Fruit fly (Drosophila melanogaster) whole organism, embryonic: ENCODE data around the gene CG42489.
A peak's percentile ranks its signal among the peaks of the same experiment; 100 is the strongest.

ENCODE experiments used
- ATbp ChIP-seq: fragments of 200-800 bp; sonication (Bioruptor generic); optimal IDR thresholded peaks from 2 replicates; lab custom pipeline; 2017; ENCODE audit warnings: missing biosample characterization, mild to moderate bottlenecking, missing genetic modification characterization, missing genetic modification reagents
- Asciz ChIP-seq: fragments of 200-800 bp; sonication (Bioruptor generic); optimal IDR thresholded peaks from 2 replicates; lab custom pipeline; 2017; ENCODE audit warnings: missing biosample characterization, mild to moderate bottlenecking, missing genetic modification characterization, missing genetic modification reagents
- Awh ChIP-seq: fragments of 200-800 bp; sonication (Bioruptor generic); IDR thresholded peaks from 2 replicates; pipeline ENCODE4, ENCODE4 v1.3.6; 2022; ENCODE audit warnings: missing biosample characterization, missing genetic modification characterization
- CG10979 ChIP-seq: fragments of 200-800 bp; sonication (Bioruptor generic); optimal IDR thresholded peaks from 2 replicates; lab custom pipeline; 2018; ENCODE audit warnings: missing biosample characterization, mild to moderate bottlenecking, missing genetic modification characterization, moderate library complexity
- CG11560 ChIP-seq: fragments of 200-800 bp; sonication (Bioruptor generic); IDR thresholded peaks from 3 replicates; pipeline ENCODE4 v1.3.6; 2022; ENCODE audit warnings: missing biosample characterization, missing genetic modification characterization
- CG12769 ChIP-seq: fragments of 200-800 bp; sonication (Bioruptor generic); optimal IDR thresholded peaks from 2 replicates; lab custom pipeline; 2019; ENCODE audit warnings: missing biosample characterization, mild to moderate bottlenecking, missing genetic modification characterization, moderate library complexity
- CG13296 ChIP-seq: fragments of 200-800 bp; sonication (Bioruptor generic); optimal IDR thresholded peaks from 3 replicates; lab custom pipeline; 2018; ENCODE audit warnings: missing biosample characterization, mild to moderate bottlenecking, missing genetic modification characterization
- CG13624 ChIP-seq: fragments of 200-800 bp; sonication (Bioruptor generic); optimal IDR thresholded peaks from 2 replicates; lab custom pipeline; 2016; ENCODE audit warnings: missing biosample characterization, missing genetic modification characterization
- CG14710 ChIP-seq: fragments of 200-800 bp; sonication (Bioruptor generic); optimal IDR thresholded peaks from 3 replicates; lab custom pipeline; 2019; ENCODE audit warnings: missing biosample characterization, mild to moderate bottlenecking, missing genetic modification characterization, moderate library complexity
- CG15011 ChIP-seq: fragments of 200-800 bp; sonication (Bioruptor generic); optimal IDR thresholded peaks from 3 replicates; lab custom pipeline; 2018; ENCODE audit warnings: missing biosample characterization, mild to moderate bottlenecking, missing genetic modification characterization
- CG15479 ChIP-seq: fragments of 200-800 bp; sonication (Bioruptor generic); optimal IDR thresholded peaks from 3 replicates; lab custom pipeline; 2019; ENCODE audit warnings: missing biosample characterization, mild to moderate bottlenecking, missing genetic modification characterization, moderate library complexity
- CG2120 ChIP-seq: fragments of 200-800 bp; sonication (Bioruptor generic); optimal IDR thresholded peaks from 3 replicates; lab custom pipeline; 2016; ENCODE audit warnings: missing biosample characterization, missing genetic modification characterization
- CG30020 ChIP-seq: fragments of 200-800 bp; optimal IDR thresholded peaks from 2 replicates; lab custom pipeline; 2019; ENCODE audit warnings: missing biosample characterization, mild to moderate bottlenecking, missing genetic modification characterization, moderate library complexity
- CG30403 ChIP-seq: fragments of 200-800 bp; sonication (Bioruptor generic); optimal IDR thresholded peaks from 3 replicates; lab custom pipeline; 2016; ENCODE audit warnings: missing biosample characterization, missing genetic modification characterization
- CG31388 ChIP-seq: fragments of 200-800 bp; sonication (Bioruptor generic); optimal IDR thresholded peaks from 2 replicates; lab custom pipeline; 2016; ENCODE audit warnings: missing biosample characterization, missing genetic modification characterization
- CG3995 ChIP-seq: fragments of 200-800 bp; sonication (Bioruptor generic); optimal IDR thresholded peaks from 3 replicates; lab custom pipeline; 2016; ENCODE audit warnings: missing biosample characterization, missing genetic modification characterization
- CG4328 ChIP-seq: fragments of 200-800 bp; sonication (Bioruptor generic); optimal IDR thresholded peaks from 3 replicates; lab custom pipeline; 2017; ENCODE audit warnings: missing biosample characterization, missing genetic modification reagents, missing genetic modification characterization
- CG4730 ChIP-seq: fragments of 200-800 bp; sonication (Bioruptor generic); IDR thresholded peaks from 2 replicates; pipeline ENCODE4 v1.3.6; 2022; ENCODE audit warnings: missing biosample characterization, missing genetic modification characterization
- CG6654 ChIP-seq: fragments of 200-800 bp; sonication (Bioruptor generic); optimal IDR thresholded peaks from 2 replicates; lab custom pipeline; 2017; ENCODE audit warnings: missing biosample characterization, mild to moderate bottlenecking, missing genetic modification characterization
- CG8281 ChIP-seq: fragments of 200-800 bp; sonication (Bioruptor generic); optimal IDR thresholded peaks from 2 replicates; lab custom pipeline; 2018; ENCODE audit warnings: missing biosample characterization, mild to moderate bottlenecking, missing genetic modification characterization, moderate library complexity
- CoRest ChIP-seq: fragments of 200-800 bp; sonication (Bioruptor generic); optimal IDR thresholded peaks from 3 replicates; lab custom pipeline; 2018; ENCODE audit warnings: missing biosample characterization, mild to moderate bottlenecking, missing genetic modification characterization, moderate library complexity
- D19A ChIP-seq: fragments of 200-800 bp; optimal IDR thresholded peaks from 3 replicates; lab custom pipeline; 2019; ENCODE audit warnings: missing biosample characterization, mild to moderate bottlenecking, missing genetic modification characterization, moderate library complexity
- Dek ChIP-seq: fragments of 200-800 bp; sonication (Bioruptor generic); optimal IDR thresholded peaks from 3 replicates; lab custom pipeline; 2019; ENCODE audit warnings: missing biosample characterization, mild to moderate bottlenecking, missing genetic modification characterization, moderate library complexity
- Hmx ChIP-seq: fragments of 200-800 bp; sonication (Bioruptor generic); optimal IDR thresholded peaks from 2 replicates; lab custom pipeline; 2016; ENCODE audit warnings: missing biosample characterization, missing genetic modification characterization
- Hr3 ChIP-seq: fragments of 200-800 bp; sonication (Bioruptor generic); optimal IDR thresholded peaks from 3 replicates; lab custom pipeline; 2016; ENCODE audit warnings: missing biosample characterization, missing genetic modification characterization
- Hsf ChIP-seq: fragments of 200-800 bp; sonication (Bioruptor generic); optimal IDR thresholded peaks from 3 replicates; lab custom pipeline; 2016; ENCODE audit warnings: missing biosample characterization, missing genetic modification characterization
- Lhr ChIP-seq: fragments of 200-800 bp; sonication (Bioruptor generic); optimal IDR thresholded peaks from 3 replicates; lab custom pipeline; 2017; ENCODE audit warnings: mild to moderate bottlenecking, missing biosample characterization, missing genetic modification reagents, missing genetic modification characterization
- Lpt ChIP-seq: fragments of >200 bp; optimal IDR thresholded peaks from 2 replicates; lab custom pipeline; 2018; ENCODE audit warnings: missing biosample characterization, missing genetic modification characterization
- NFAT ChIP-seq: fragments of 200-800 bp; sonication (Bioruptor generic); IDR thresholded peaks from 2 replicates; pipeline ENCODE4 v1.3.6; 2022; ENCODE audit warnings: missing biosample characterization, missing genetic modification characterization
- Opbp ChIP-seq: fragments of 200-800 bp; sonication (Bioruptor generic); IDR thresholded peaks from 3 replicates; pipeline ENCODE4 v1.3.6; 2022; ENCODE audit warnings: missing biosample characterization, missing genetic modification characterization; ENCODE audit not compliant: partially characterized antibody
- Sry-δ ChIP-seq: fragments of 200-800 bp; sonication (Bioruptor generic); optimal IDR thresholded peaks from 2 replicates; lab custom pipeline; 2016; ENCODE audit warnings: missing biosample characterization, missing genetic modification characterization
- Vsx1 ChIP-seq: fragments of 200-800 bp; sonication (Bioruptor generic); optimal IDR thresholded peaks from 2 replicates; lab custom pipeline; 2017; ENCODE audit warnings: missing biosample characterization, mild to moderate bottlenecking, missing genetic modification characterization, missing genetic modification reagents
- YL-1 ChIP-seq: fragments of 200-800 bp; sonication (Bioruptor generic); optimal IDR thresholded peaks from 3 replicates; lab custom pipeline; 2017; ENCODE audit warnings: missing biosample characterization, mild to moderate bottlenecking, missing genetic modification characterization
- bbx ChIP-seq: fragments of 200-800 bp; sonication (Bioruptor generic); IDR thresholded peaks from 2 replicates; pipeline ENCODE4 v1.3.6; 2022; ENCODE audit warnings: missing biosample characterization, missing genetic modification characterization; ENCODE audit not compliant: partially characterized antibody
- chif ChIP-seq, 2 experiments: fragments of 200-800 bp; sonication (Bioruptor generic); optimal IDR thresholded peaks; 3 replicates each; lab custom pipeline; 2016; ENCODE audit warnings: missing biosample characterization in 2 of 2, missing genetic modification characterization in 2 of 2
- chinmo ChIP-seq: fragments of 200-800 bp; sonication (Bioruptor generic); IDR thresholded peaks from 4 replicates; pipeline ENCODE4 v1.3.6; 2022; ENCODE audit warnings: missing biosample characterization, missing genetic modification characterization; ENCODE audit not compliant: partially characterized antibody
- danr ChIP-seq: fragments of 200-800 bp; sonication (Bioruptor generic); IDR thresholded peaks from 2 replicates; pipeline ENCODE4 v1.3.6; 2022; ENCODE audit warnings: missing biosample characterization, missing genetic modification characterization
- dmrt99B ChIP-seq: fragments of 200-800 bp; sonication (Bioruptor generic); optimal IDR thresholded peaks from 2 replicates; lab custom pipeline; 2018; ENCODE audit warnings: missing biosample characterization, mild to moderate bottlenecking, missing genetic modification characterization, moderate library complexity
- en ChIP-seq: fragments of 200-800 bp; sonication (Bioruptor generic); optimal IDR thresholded peaks from 2 replicates; lab custom pipeline; 2016; ENCODE audit warnings: missing biosample characterization, missing genetic modification characterization
- fd3F ChIP-seq: fragments of 200-800 bp; sonication (Bioruptor generic); optimal IDR thresholded peaks from 2 replicates; lab custom pipeline; 2018; ENCODE audit warnings: missing biosample characterization, mild to moderate bottlenecking, missing genetic modification characterization, moderate library complexity
- fd96Cb ChIP-seq: fragments of 200-800 bp; sonication (Bioruptor generic); optimal IDR thresholded peaks from 2 replicates; lab custom pipeline; 2018; ENCODE audit warnings: missing biosample characterization, mild to moderate bottlenecking, missing genetic modification characterization, moderate library complexity
- fru ChIP-seq: fragments of >200 bp; optimal IDR thresholded peaks from 2 replicates; lab custom pipeline; 2017
- gt ChIP-seq: fragments of 200-800 bp; sonication (Bioruptor generic); IDR thresholded peaks from 2 replicates; pipeline ENCODE4 v1.3.6; 2022; ENCODE audit warnings: missing biosample characterization, missing genetic modification characterization
- kni ChIP-seq: fragments of 200-800 bp; sonication (Bioruptor generic); optimal IDR thresholded peaks from 3 replicates; lab custom pipeline; 2017; ENCODE audit warnings: mild to moderate bottlenecking, missing biosample characterization, missing genetic modification reagents, missing genetic modification characterization
- lilli ChIP-seq: fragments of 200-800 bp; sonication (Bioruptor generic); optimal IDR thresholded peaks from 3 replicates; lab custom pipeline; 2016; ENCODE audit warnings: missing biosample characterization, missing genetic modification characterization
- prd ChIP-seq, 3 experiments: fragments of >200 bp in 2 of 3; fragments of 200-800 bp in 1 of 3; sonication (Bioruptor generic) in 1 of 3; optimal IDR thresholded peaks in 2 of 3; IDR thresholded peaks in 1 of 3; 2 replicates in 2 of 3; 3 replicates in 1 of 3; pipeline versions ENCODE4 v1.3.6 to Lab custom; 2017 to 2022; ENCODE audit warnings: missing biosample characterization in 1 of 3, missing genetic modification characterization in 1 of 3
- sd ChIP-seq: fragments of 200-800 bp; sonication (Bioruptor generic); optimal IDR thresholded peaks from 3 replicates; lab custom pipeline; 2018; ENCODE audit warnings: missing biosample characterization, mild to moderate bottlenecking, missing genetic modification characterization, moderate library complexity
- sim ChIP-seq: fragments of 200-800 bp; sonication (Bioruptor generic); IDR thresholded peaks from 2 replicates; pipeline ENCODE4 v1.3.6; 2022; ENCODE audit warnings: missing biosample characterization, missing genetic modification characterization
- unpg ChIP-seq: fragments of 200-800 bp; sonication (Bioruptor generic); optimal IDR thresholded peaks from 3 replicates; lab custom pipeline; 2018; ENCODE audit warnings: missing biosample characterization, mild to moderate bottlenecking, missing genetic modification characterization, moderate library complexity
- zfh1 ChIP-seq: fragments of 200-800 bp; sonication (Bioruptor generic); IDR thresholded peaks from 3 replicates; pipeline ENCODE4 v1.3.6; 2022; ENCODE audit warnings: missing biosample characterization, missing genetic modification characterization

CG42489 gene

DNA sequence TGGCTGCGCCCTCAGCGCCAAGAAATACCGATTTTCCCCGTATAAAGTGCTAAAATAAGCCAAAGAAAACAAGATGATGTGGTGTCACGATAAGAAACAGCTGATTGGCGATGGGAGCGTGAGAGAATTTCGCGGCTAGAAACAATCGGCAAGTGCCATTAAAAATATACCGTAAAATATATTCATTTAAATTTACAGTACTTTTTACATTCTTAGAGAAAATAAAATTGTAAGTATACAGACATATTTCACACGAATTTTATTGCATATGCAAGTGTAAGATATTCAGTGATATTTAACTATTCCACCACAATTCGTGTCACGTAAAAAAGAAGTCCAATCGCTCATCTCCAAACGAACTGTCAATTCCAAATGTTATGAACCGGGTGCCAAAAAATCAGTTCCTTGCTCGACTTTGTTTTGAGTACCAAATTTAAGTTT, 22.0 kb upstream of the CG42489 start, which contains the start of the genes Unc50, CG11755 and CG8043 (continued):
- no peak for TF ChIP-seq sim
- peak; percentile 90 for TF ChIP-seq Sry-δ
- no peak for TF ChIP-seq CG15479 (GFP tag; lab: Kevin White, UChicago)
- TF ChIP-seq lilli (GFP tag; lab: Kevin White, UChicago): peak; percentile 91
- peak; percentile 69 for TF ChIP-seq CG13296 (GFP tag; lab: Kevin White, UChicago)
- peak; percentile 74 for TF ChIP-seq CG30020 (tag; lab: Kevin White, UChicago)
- TF ChIP-seq fru (lab: Kevin White, UChicago): no peak
- peak; percentile 88 for TF ChIP-seq Hsf (GFP tag; lab: Kevin White, UChicago)
- no peak for TF ChIP-seq CG11560 (tag; lab: Robert Waterston, UW)
- TF ChIP-seq CG6654 (GFP tag; lab: Kevin White, UChicago): peak; percentile 10
- peak; percentile 66 for TF ChIP-seq Hmx
- peak; percentile 71 for TF ChIP-seq YL-1 (GFP tag; lab: Kevin White, UChicago)
- peak; percentile 8 for TF ChIP-seq en (GFP tag; lab: Kevin White, UChicago)
- peak; percentile 66 for TF ChIP-seq fd96Cb (tag; lab: Kevin White, UChicago)
- no peak for TF ChIP-seq prd (optimal IDR thresholded peaks at IDR 0.05; lab: Kevin White, UChicago)
- peak; percentile 79 for TF ChIP-seq prd (GFP tag; IDR thresholded peaks at IDR 0.05; lab: Robert Waterston, UW)
- TF ChIP-seq Lhr (GFP tag; lab: Kevin White, UChicago): peak; percentile 58
- TF ChIP-seq gt (GFP tag; lab: Robert Waterston, UW): no peak
- 0 out of 2 replicates have a peak, but pooled peaks have one; percentile 25 for TF ChIP-seq Awh (GFP tag; lab: Robert Waterston, UW)
- TF ChIP-seq chinmo: peak; percentile 85; the same call in 2 of the 4 replicates
- no peak for TF ChIP-seq Asciz (GFP tag; lab: Kevin White, UChicago)
- TF ChIP-seq CG4328 (GFP tag; lab: Kevin White, UChicago): peak; percentile 31
- TF ChIP-seq kni (GFP tag; lab: Kevin White, UChicago): peak; percentile 52
- peak; percentile 89 for TF ChIP-seq CG14710 (tag; lab: Kevin White, UChicago)
- no peak for TF ChIP-seq Lpt (GFP tag; lab: Kevin White, UChicago)
- TF ChIP-seq CG3995: peak; percentile 56
- no peak for TF ChIP-seq Vsx1 (GFP tag; lab: Kevin White, UChicago)
- TF ChIP-seq CG8281 (tag; lab: Kevin White, UChicago): peak; percentile 41
- TF ChIP-seq CoRest (tag; lab: Kevin White, UChicago): peak; percentile 89
- TF ChIP-seq NFAT (GFP tag; lab: Robert Waterston, UW): peak; percentile 66
- peak; percentile 53; the same call in 1 of the 2 replicates for TF ChIP-seq danr (GFP tag; lab: Robert Waterston, UW)
- peak; percentile 51 for TF ChIP-seq CG4730
- peak; percentile 32 for TF ChIP-seq ATbp (GFP tag; lab: Kevin White, UChicago)
- peak; percentile 53 for TF ChIP-seq CG15011 (GFP tag; lab: Kevin White, UChicago)
- peak; percentile 74 for TF ChIP-seq unpg (GFP tag; lab: Kevin White, UChicago)
- TF ChIP-seq zfh1: peak; percentile 68
- TF ChIP-seq CG12769 (tag; lab: Kevin White, UChicago): no peak
- TF ChIP-seq D19A: peak; percentile 69
- peak; percentile 78 for TF ChIP-seq Hr3 (GFP tag; lab: Kevin White, UChicago)
- TF ChIP-seq CG10979 (tag; lab: Kevin White, UChicago): peak; percentile 75
- no peak for TF ChIP-seq sd (tag; lab: Kevin White, UChicago)
- peak; percentile 65 for TF ChIP-seq fd3F
- TF ChIP-seq bbx: peak; percentile 92
- TF ChIP-seq CG31388 (GFP tag; lab: Kevin White, UChicago): peak; percentile 30
- peak; percentile 59 for TF ChIP-seq Dek (tag; lab: Kevin White, UChicago)
- peak; percentile 73 for TF ChIP-seq dmrt99B
- peak; percentile 53 to 74 for TF ChIP-seq chif (GFP tag; optimal IDR thresholded peaks at IDR 0.05; lab: Kevin White, UChicago)
- TF ChIP-seq CG13624 (GFP tag; lab: Kevin White, UChicago): peak; percentile 71
- TF ChIP-seq CG30403 (GFP tag; lab: Kevin White, UChicago): peak; percentile 90
- peak; percentile 89 for TF ChIP-seq CG2120 (GFP tag; lab: Kevin White, UChicago)
- TF ChIP-seq Opbp (GFP tag; lab: Robert Waterston, UW): peak; percentile 91
